Fruit fly (Drosophila melanogaster) Kc167 (cell line): ENCODE results near the gene SP.

Experiments
- Myc ChIP-seq: fragments of >200 bp; optimal IDR thresholded peaks from 2 replicates; lab custom pipeline; 2017; ENCODE audit warnings: missing external identifiers
- Sin3A ChIP-seq: fragments of >200 bp; optimal IDR thresholded peaks from 2 replicates; lab custom pipeline; 2018; ENCODE audit warnings: missing external identifiers
- h ChIP-seq: fragments of >200 bp; optimal IDR thresholded peaks from 3 replicates; lab custom pipeline; 2018; ENCODE audit warnings: missing external identifiers
- insv ChIP-seq: fragments of >200 bp; optimal IDR thresholded peaks from 3 replicates; lab custom pipeline; 2018; ENCODE audit warnings: missing external identifiers
- psq ChIP-seq: fragments of >200 bp; optimal IDR thresholded peaks from 2 replicates; lab custom pipeline; 2017; ENCODE audit warnings: missing external identifiers

dm6 chr3L:13259617-13260016 lies 41.8 kb upstream of the SP start:
- no peak for TF ChIP-seq h (lab: Kevin White, UChicago)
- TF ChIP-seq Sin3A: no peak
- no peak for TF ChIP-seq insv (lab: Kevin White, UChicago)
- TF ChIP-seq psq (lab: Kevin White, UChicago): no peak
- no peak for TF ChIP-seq Myc
